Fruit fly (Drosophila melanogaster) whole organism, embryonic: Measurements from ENCODE around the gene AsnRS.

Source experiments
- Aef1 ChIP-seq: fragments of 200-800 bp; sonication (Bioruptor generic); IDR thresholded peaks from 3 replicates; pipeline ENCODE4 v1.3.6; 2022; ENCODE audit warnings: missing biosample characterization, missing genetic modification characterization
- Atf6 ChIP-seq: fragments of 200-800 bp; sonication (Bioruptor generic); IDR thresholded peaks from 2 replicates; pipeline ENCODE4 v1.3.6; 2022; ENCODE audit warnings: missing biosample characterization, missing genetic modification characterization
- Bteb2 ChIP-seq: fragments of 200-800 bp; sonication (Bioruptor generic); optimal IDR thresholded peaks from 2 replicates; lab custom pipeline; 2016; ENCODE audit warnings: missing biosample characterization, missing genetic modification characterization
- CG11085 ChIP-seq: fragments of 200-800 bp; sonication (Bioruptor generic); IDR thresholded peaks from 2 replicates; pipeline ENCODE4 v1.3.6; 2022; ENCODE audit warnings: missing biosample characterization, missing genetic modification characterization
- CG15011 ChIP-seq: fragments of 200-800 bp; sonication (Bioruptor generic); optimal IDR thresholded peaks from 3 replicates; lab custom pipeline; 2018; ENCODE audit warnings: missing biosample characterization, mild to moderate bottlenecking, missing genetic modification characterization
- CG17328 ChIP-seq: fragments of 200-800 bp; sonication (Bioruptor generic); IDR thresholded peaks from 2 replicates; pipeline ENCODE4 v1.3.6; 2022; ENCODE audit warnings: missing biosample characterization, missing genetic modification characterization
- CG18262 ChIP-seq: fragments of 200-800 bp; optimal IDR thresholded peaks from 3 replicates; lab custom pipeline; 2019; ENCODE audit warnings: missing biosample characterization, mild to moderate bottlenecking, missing genetic modification characterization, moderate library complexity
- CG2875 ChIP-seq: fragments of 200-800 bp; sonication (Bioruptor generic); optimal IDR thresholded peaks from 2 replicates; lab custom pipeline; 2017; ENCODE audit warnings: missing biosample characterization, mild to moderate bottlenecking, missing genetic modification characterization, missing genetic modification reagents
- CG4328 ChIP-seq: fragments of 200-800 bp; sonication (Bioruptor generic); optimal IDR thresholded peaks from 3 replicates; lab custom pipeline; 2017; ENCODE audit warnings: missing biosample characterization, missing genetic modification reagents, missing genetic modification characterization
- CG4360 ChIP-seq: fragments of 200-800 bp; sonication (Bioruptor generic); IDR thresholded peaks from 2 replicates; pipeline ENCODE4 v1.3.6; 2022; ENCODE audit warnings: missing biosample characterization, missing genetic modification characterization
- CG4707 ChIP-seq: fragments of 200-800 bp; sonication (Bioruptor generic); optimal IDR thresholded peaks from 2 replicates; lab custom pipeline; 2018; ENCODE audit warnings: missing biosample characterization, mild to moderate bottlenecking, missing genetic modification characterization, moderate library complexity
- CG7745 ChIP-seq: fragments of 200-800 bp; sonication (Bioruptor generic); optimal IDR thresholded peaks from 2 replicates; lab custom pipeline; 2018; ENCODE audit warnings: missing biosample characterization, mild to moderate bottlenecking, missing genetic modification characterization, moderate library complexity
- CG8089 ChIP-seq: fragments of 200-800 bp; sonication (Bioruptor generic); optimal IDR thresholded peaks from 3 replicates; lab custom pipeline; 2016; ENCODE audit warnings: missing biosample characterization, missing genetic modification characterization
- CG8359 ChIP-seq: fragments of 200-800 bp; sonication (Bioruptor generic); optimal IDR thresholded peaks from 2 replicates; lab custom pipeline; 2017; ENCODE audit warnings: missing biosample characterization, mild to moderate bottlenecking, missing genetic modification characterization, borderline replicate concordance
- CG9609 ChIP-seq: fragments of 200-800 bp; sonication (Bioruptor generic); optimal IDR thresholded peaks from 3 replicates; lab custom pipeline; 2016; ENCODE audit warnings: missing biosample characterization, missing genetic modification characterization
- D ChIP-seq, 2 experiments: fragments of 200-800 bp in 1 of 2; fragments of >200 bp in 1 of 2; sonication (Bioruptor generic) in 1 of 2; optimal IDR thresholded peaks; 2 replicates in 1 of 2; 3 replicates in 1 of 2; lab custom pipeline; 2017; ENCODE audit warnings: mild to moderate bottlenecking in 1 of 2, missing biosample characterization in 1 of 2, missing genetic modification characterization in 1 of 2, missing genetic modification reagents in 1 of 2
- Dref ChIP-seq: fragments of 200-800 bp; sonication (Bioruptor generic); IDR thresholded peaks from 2 replicates; pipeline ENCODE4 v1.3.6; 2022; ENCODE audit warnings: missing biosample characterization, missing genetic modification characterization
- E2f2 ChIP-seq: fragments of 200-800 bp; sonication (Bioruptor generic); IDR thresholded peaks from 2 replicates; pipeline ENCODE4 v1.3.6; 2022; ENCODE audit warnings: missing biosample characterization, missing genetic modification characterization
- Fer1 ChIP-seq: fragments of 200-800 bp; sonication (Bioruptor generic); optimal IDR thresholded peaks from 2 replicates; lab custom pipeline; 2017; ENCODE audit warnings: missing biosample characterization, mild to moderate bottlenecking, missing genetic modification characterization
- H2.0 ChIP-seq: fragments of 200-800 bp; sonication (Bioruptor generic); IDR thresholded peaks from 2 replicates; pipeline ENCODE4 v1.3.6; 2022; ENCODE audit warnings: missing biosample characterization, missing genetic modification characterization
- Hsf ChIP-seq: fragments of 200-800 bp; sonication (Bioruptor generic); optimal IDR thresholded peaks from 3 replicates; lab custom pipeline; 2016; ENCODE audit warnings: missing biosample characterization, missing genetic modification characterization
- Kr ChIP-seq: fragments of 200-800 bp; sonication (Bioruptor generic); optimal IDR thresholded peaks from 2 replicates; lab custom pipeline; 2017; ENCODE audit warnings: missing biosample characterization, mild to moderate bottlenecking, missing genetic modification characterization
- Lpt ChIP-seq: fragments of >200 bp; optimal IDR thresholded peaks from 2 replicates; lab custom pipeline; 2018; ENCODE audit warnings: missing biosample characterization, missing genetic modification characterization
- MESR4 ChIP-seq: fragments of 200-800 bp; sonication (Bioruptor generic); optimal IDR thresholded peaks from 2 replicates; lab custom pipeline; 2018; ENCODE audit warnings: missing biosample characterization, mild to moderate bottlenecking, missing genetic modification characterization, moderate library complexity
- Mad ChIP-seq: fragments of 200-800 bp; sonication (Bioruptor generic); optimal IDR thresholded peaks from 2 replicates; lab custom pipeline; 2016; ENCODE audit warnings: missing biosample characterization, missing genetic modification characterization
- Ravus ChIP-seq: fragments of 200-800 bp; sonication (Bioruptor generic); IDR thresholded peaks from 2 replicates; pipeline ENCODE4 v1.3.6; 2022; ENCODE audit warnings: missing biosample characterization, missing genetic modification characterization
- Scr ChIP-seq: fragments of 200-800 bp; sonication (Bioruptor generic); IDR thresholded peaks from 2 replicates; pipeline ENCODE4 v1.3.6; 2022; ENCODE audit warnings: missing biosample characterization, missing genetic modification characterization; ENCODE audit not compliant: partially characterized antibody
- Sry-β ChIP-seq: fragments of 200-800 bp; sonication (Bioruptor generic); optimal IDR thresholded peaks from 2 replicates; lab custom pipeline; 2018; ENCODE audit warnings: missing biosample characterization, mild to moderate bottlenecking, missing genetic modification characterization, moderate library complexity
- Taf1 ChIP-seq: fragments of 200-800 bp; sonication (Bioruptor generic); IDR thresholded peaks from 2 replicates; pipeline ENCODE4 v1.3.6; 2022; ENCODE audit warnings: missing biosample characterization, missing genetic modification characterization
- ato ChIP-seq: fragments of 200-800 bp; sonication (Bioruptor generic); IDR thresholded peaks from 2 replicates; pipeline ENCODE4 v1.3.6; 2022; ENCODE audit warnings: missing biosample characterization, missing genetic modification characterization; ENCODE audit not compliant: partially characterized antibody
- chinmo ChIP-seq: fragments of 200-800 bp; sonication (Bioruptor generic); IDR thresholded peaks from 4 replicates; pipeline ENCODE4 v1.3.6; 2022; ENCODE audit warnings: missing biosample characterization, missing genetic modification characterization; ENCODE audit not compliant: partially characterized antibody
- cwo ChIP-seq: fragments of 200-800 bp; sonication (Bioruptor generic); optimal IDR thresholded peaks from 3 replicates; lab custom pipeline; 2017; ENCODE audit warnings: missing biosample characterization, missing genetic modification characterization, mild to moderate bottlenecking, moderate library complexity, missing genetic modification reagents
- emc ChIP-seq: fragments of 200-800 bp; sonication (Bioruptor generic); optimal IDR thresholded peaks from 2 replicates; lab custom pipeline; 2016; ENCODE audit warnings: missing biosample characterization, missing genetic modification characterization
- exex ChIP-seq: fragments of 200-800 bp; sonication (Bioruptor generic); optimal IDR thresholded peaks from 4 replicates; lab custom pipeline; 2018; ENCODE audit warnings: missing biosample characterization, mild to moderate bottlenecking, missing genetic modification characterization, moderate library complexity
- fd96Cb ChIP-seq: fragments of 200-800 bp; sonication (Bioruptor generic); optimal IDR thresholded peaks from 2 replicates; lab custom pipeline; 2018; ENCODE audit warnings: missing biosample characterization, mild to moderate bottlenecking, missing genetic modification characterization, moderate library complexity
- gce ChIP-seq: fragments of 200-800 bp; sonication (Bioruptor generic); IDR thresholded peaks from 3 replicates; pipeline ENCODE4 v1.3.6; 2022; ENCODE audit warnings: missing biosample characterization, missing genetic modification characterization
- her ChIP-seq: fragments of 200-800 bp; sonication (Bioruptor generic); optimal IDR thresholded peaks from 2 replicates; lab custom pipeline; 2016; ENCODE audit warnings: missing biosample characterization, missing genetic modification characterization
- kah ChIP-seq: fragments of 200-800 bp; sonication (Bioruptor generic); optimal IDR thresholded peaks from 2 replicates; lab custom pipeline; 2018; ENCODE audit warnings: missing biosample characterization, mild to moderate bottlenecking, missing genetic modification characterization
- mirr ChIP-seq: fragments of 200-800 bp; sonication (Bioruptor generic); optimal IDR thresholded peaks from 3 replicates; lab custom pipeline; 2018; ENCODE audit warnings: missing biosample characterization, mild to moderate bottlenecking, missing genetic modification characterization
- otp ChIP-seq: fragments of 200-800 bp; sonication (Bioruptor generic); IDR thresholded peaks from 3 replicates; pipeline ENCODE4, ENCODE4 v1.3.6; 2022; ENCODE audit warnings: missing biosample characterization, missing genetic modification characterization
- psq ChIP-seq: fragments of 200-800 bp; sonication (Bioruptor generic); optimal IDR thresholded peaks from 2 replicates; lab custom pipeline; 2017; ENCODE audit warnings: missing biosample characterization, missing genetic modification characterization
- scrt ChIP-seq: fragments of 200-800 bp; sonication (Bioruptor generic); optimal IDR thresholded peaks from 2 replicates; lab custom pipeline; 2018; ENCODE audit warnings: missing biosample characterization, mild to moderate bottlenecking, missing genetic modification characterization, moderate library complexity
- sim ChIP-seq: fragments of 200-800 bp; sonication (Bioruptor generic); IDR thresholded peaks from 2 replicates; pipeline ENCODE4 v1.3.6; 2022; ENCODE audit warnings: missing biosample characterization, missing genetic modification characterization
- slbo ChIP-seq: fragments of 200-800 bp; sonication (Bioruptor generic); IDR thresholded peaks from 2 replicates; pipeline ENCODE4 v1.3.6; 2022; ENCODE audit warnings: missing biosample characterization, missing genetic modification characterization
- slou ChIP-seq: fragments of 200-800 bp; sonication (Bioruptor generic); optimal IDR thresholded peaks from 3 replicates; lab custom pipeline; 2016; ENCODE audit warnings: missing biosample characterization, missing genetic modification characterization
- sr ChIP-seq: fragments of 200-800 bp; sonication (Bioruptor generic); IDR thresholded peaks from 3 replicates; pipeline ENCODE4 v1.3.6; 2022; ENCODE audit warnings: missing biosample characterization, missing genetic modification characterization
- vfl ChIP-seq: fragments of 200-800 bp; sonication (Bioruptor generic); optimal IDR thresholded peaks from 2 replicates; lab custom pipeline; 2016; ENCODE audit warnings: missing biosample characterization, missing genetic modification characterization
- vvl ChIP-seq: fragments of 200-800 bp; sonication (Bioruptor generic); IDR thresholded peaks from 2 replicates; pipeline ENCODE4 v1.3.6; 2022; ENCODE audit warnings: missing biosample characterization, missing genetic modification characterization

Gene AsnRS

dm6 chr2L:19164933-19165813, 33.4 kb upstream of the AsnRS start:
- TF ChIP-seq D (optimal IDR thresholded peaks at IDR 0.05; lab: Kevin White, UChicago), result no peak
- peak; percentile 97 for TF ChIP-seq D (GFP tag; optimal IDR thresholded peaks at IDR 0.05; lab: Kevin White, UChicago)
- peak; percentile 86 for TF ChIP-seq exex (tag; lab: Kevin White, UChicago)
- TF ChIP-seq gce (GFP tag; lab: Robert Waterston, UW), result peak; percentile 96
- peak; percentile 97 for TF ChIP-seq otp (GFP tag; lab: Robert Waterston, UW)
- peak; percentile 95 for TF ChIP-seq CG15011
- TF ChIP-seq CG8089 (GFP tag; lab: Kevin White, UChicago), result peak; percentile 89
- TF ChIP-seq her (GFP tag; lab: Kevin White, UChicago), result peak; percentile 91
- peak; percentile 91 for TF ChIP-seq CG4707
- TF ChIP-seq H2.0 (GFP tag; lab: Robert Waterston, UW), result peak; percentile 96
- TF ChIP-seq vfl, result peak; percentile 84
- TF ChIP-seq Hsf (GFP tag; lab: Kevin White, UChicago), result peak; percentile 97
- TF ChIP-seq fd96Cb (tag; lab: Kevin White, UChicago), result peak; percentile 97
- peak; percentile 92 for TF ChIP-seq CG4328 (GFP tag; lab: Kevin White, UChicago)
- TF ChIP-seq Bteb2 (GFP tag; lab: Kevin White, UChicago), result peak; percentile 94
- no peak for TF ChIP-seq Scr (GFP tag; lab: Robert Waterston, UW)
- peak; percentile 95 for TF ChIP-seq Mad (GFP tag; lab: Kevin White, UChicago)
- TF ChIP-seq E2f2, result peak; percentile 83
- TF ChIP-seq slou, result peak; percentile 97
- peak; percentile 99 for TF ChIP-seq vvl (GFP tag; lab: Robert Waterston, UW)
- peak; percentile 97 for TF ChIP-seq Atf6 (GFP tag; lab: Robert Waterston, UW)
- TF ChIP-seq Aef1, result peak; percentile 96
- TF ChIP-seq Fer1 (GFP tag; lab: Kevin White, UChicago), result peak; percentile 98
- TF ChIP-seq Sry-β (GFP tag; lab: Kevin White, UChicago), result peak; percentile 36
- TF ChIP-seq Ravus (GFP tag; lab: Robert Waterston, UW), result peak; percentile 93
- peak; percentile 93 for TF ChIP-seq kah
- TF ChIP-seq CG11085 (GFP tag; lab: Robert Waterston, UW), result peak; percentile 93
- TF ChIP-seq Dref, result no peak; the same call in 1 of the 2 replicates
- peak; percentile 96 for TF ChIP-seq sim (GFP tag; lab: Robert Waterston, UW)
- peak; percentile 90 for TF ChIP-seq CG8359 (GFP tag; lab: Kevin White, UChicago)
- peak; percentile 98 for TF ChIP-seq CG18262 (tag; lab: Kevin White, UChicago)
- TF ChIP-seq CG7745 (tag; lab: Kevin White, UChicago), result peak; percentile 76
- TF ChIP-seq slbo (GFP tag; lab: Robert Waterston, UW), result peak; percentile 96
- TF ChIP-seq MESR4, result peak; percentile 41
- TF ChIP-seq CG9609 (GFP tag; lab: Kevin White, UChicago), result peak; percentile 90
- no peak for TF ChIP-seq ato (GFP tag; lab: Robert Waterston, UW)
- peak; percentile 85; the same call in 2 of the 3 replicates for TF ChIP-seq sr (GFP tag; lab: Robert Waterston, UW)
- peak; percentile 98 for TF ChIP-seq CG2875
- peak; percentile 89 for TF ChIP-seq emc
- TF ChIP-seq Lpt (GFP tag; lab: Kevin White, UChicago), result no peak
- TF ChIP-seq chinmo (GFP tag; lab: Robert Waterston, UW), result 0 out of 4 replicates have a peak, but pooled peaks have one; percentile 63
- peak; percentile 93 for TF ChIP-seq Taf1 (GFP tag; lab: Robert Waterston, UW)
- TF ChIP-seq CG4360 (GFP tag; lab: Robert Waterston, UW), result peak; percentile 80
- no peak for TF ChIP-seq Kr (GFP tag; lab: Kevin White, UChicago)
- TF ChIP-seq mirr, result peak; percentile 53
- peak; percentile 100 for TF ChIP-seq scrt (GFP tag; lab: Kevin White, UChicago)
- TF ChIP-seq psq, result peak; percentile 86
- peak; percentile 98 for TF ChIP-seq CG17328
- TF ChIP-seq cwo (GFP tag; lab: Kevin White, UChicago), result peak; percentile 96
